Worm (Caenorhabditis elegans): Measurements from ENCODE around the gene R07E5.11.

- TF ChIP-seq dao-5 (tag; optimal IDR thresholded peaks at IDR 0.05) (no peak), W03F9.2 (tag; optimal IDR thresholded peaks at IDR 0.05) (no peak), him-1 (tag; optimal IDR thresholded peaks at IDR 0.05) (no peak)
Observed at ce11 chrIII:4417956-4418355, 2.9 kb upstream of the R07E5.11 start, which contains the start of the genes R07E5.19 and pdcd-2.
